Fruit fly (Drosophila melanogaster): Measurements from ENCODE around the gene Nplp3.

dm6 chr3L:16285346-16285911 is 32.4 kb upstream of the Nplp3 start, which contains the start of gene CG13047:
- TF ChIP-seq CG15710 (tag; optimal IDR thresholded peaks at IDR 0.05) (peak; percentile 29), D1 (tag; optimal IDR thresholded peaks at IDR 0.05) (no peak), Snoo (tag; optimal IDR thresholded peaks at IDR 0.05) (no peak), CG14655 (GFP tag; optimal IDR thresholded peaks at IDR 0.05) (peak; percentile 17), CG32121 (GFP tag; IDR thresholded peaks at IDR 0.05) (no peak), Pif1B (GFP tag; optimal IDR thresholded peaks at IDR 0.05) (no peak), CG8301 (tag; optimal IDR thresholded peaks at IDR 0.05) (no peak)

All from whole organism, pupa.